Worm (Caenorhabditis elegans): ENCODE results near the gene cox-15.

ce11 chrII:11205783-11206182 lies 29.0 kb downstream of the cox-15 start:
- TF ChIP-seq ztf-18 (tag; optimal IDR thresholded peaks at IDR 0.05) = no peak
- no peak for TF ChIP-seq die-1 (tag; optimal IDR thresholded peaks at IDR 0.05)
- no peak for TF ChIP-seq bed-1 (GFP tag; IDR thresholded peaks at IDR 0.05)
- TF ChIP-seq egrh-3 (GFP tag; IDR thresholded peaks at IDR 0.05) = no peak
- no peak for TF ChIP-seq dpl-1 (GFP tag; optimal IDR thresholded peaks at IDR 0.05)
- no peak for TF ChIP-seq tbp1 (GFP tag; optimal IDR thresholded peaks at IDR 0.05)
- no peak for TF ChIP-seq nhr-120 (GFP tag; IDR thresholded peaks at IDR 0.05)
- TF ChIP-seq sea-2 (GFP tag; IDR thresholded peaks at IDR 0.05) = no peak
